Fruit fly (Drosophila melanogaster): Measurements from ENCODE around the gene ATPsynCF6.

Gene ATPsynCF6

dm6 chr3R:23306828-23307227, 49.0 kb downstream of the ATPsynCF6 start:
- TF ChIP-seq psq (optimal IDR thresholded peaks at IDR 0.05) (no peak), pan (optimal IDR thresholded peaks at IDR 0.05) (no peak), Dll (optimal IDR thresholded peaks at IDR 0.05) (no peak), EcR (GFP tag; optimal IDR thresholded peaks at IDR 0.05) (no peak), CG8478 (optimal IDR thresholded peaks at IDR 0.05) (no peak), usp (GFP tag; optimal IDR thresholded peaks at IDR 0.05) (no peak)

All from whole organism.